Worm (Caenorhabditis elegans) whole organism, mixed stage, embryonic: ENCODE data around the gene tnt-2.
A peak's percentile ranks its signal among the peaks of the same experiment; 100 is the strongest.

ENCODE experiments used
- blmp-1 ChIP-seq: fragments of 150-350 bp; optimal IDR thresholded peaks from 2 replicates; lab custom pipeline; 2014; ENCODE audit warnings: missing biosample characterization, missing genetic modification characterization
- ceh-39 ChIP-seq: fragments of 150-350 bp; optimal IDR thresholded peaks from 2 replicates; lab custom pipeline; 2014; ENCODE audit warnings: missing biosample characterization, missing genetic modification characterization
- ceh-43 ChIP-seq: fragments of 200-800 bp; sonication (Bioruptor generic); optimal IDR thresholded peaks from 2 replicates; lab custom pipeline; 2018; ENCODE audit warnings: mild to moderate bottlenecking, missing genetic modification characterization, moderate library complexity, missing compliant biosample characterization
- ceh-83 ChIP-seq: fragments of 200-800 bp; sonication (Bioruptor generic); optimal IDR thresholded peaks from 2 replicates; lab custom pipeline; 2018; ENCODE audit warnings: mild to moderate bottlenecking, missing genetic modification characterization, missing compliant biosample characterization
- ces-1 ChIP-seq: fragments of 150-350 bp; optimal IDR thresholded peaks from 2 replicates; lab custom pipeline; 2014; ENCODE audit warnings: missing biosample characterization, missing genetic modification reagents, missing genetic modification characterization
- cnd-1 ChIP-seq: fragments of 200-800 bp; sonication (Bioruptor generic); optimal IDR thresholded peaks from 2 replicates; lab custom pipeline; 2018; ENCODE audit warnings: mild to moderate bottlenecking, missing genetic modification characterization, missing compliant biosample characterization
- drap-1 ChIP-seq: fragments of 200-800 bp; sonication (Bioruptor generic); optimal IDR thresholded peaks from 3 replicates; lab custom pipeline; 2018; ENCODE audit warnings: mild to moderate bottlenecking, missing genetic modification characterization, missing compliant biosample characterization
- elt-1 ChIP-seq: sonication (generic microtip); optimal IDR thresholded peaks from 2 replicates; lab custom pipeline; 2017; ENCODE audit warnings: missing genetic modification characterization, mild to moderate bottlenecking, missing compliant biosample characterization, antibody characterized with exemption, moderate library complexity, borderline replicate concordance; ENCODE audit not compliant: insufficient read depth
- elt-3 ChIP-seq: fragments of 150-350 bp; optimal IDR thresholded peaks from 2 replicates; lab custom pipeline; 2014; ENCODE audit warnings: missing biosample characterization, missing genetic modification characterization
- flh-1 ChIP-seq: fragments of 200-800 bp; sonication (Bioruptor generic); optimal IDR thresholded peaks from 2 replicates; lab custom pipeline; 2018; ENCODE audit warnings: mild to moderate bottlenecking, missing genetic modification characterization, moderate library complexity, missing compliant biosample characterization
- ham-2 ChIP-seq: fragments of 200-800 bp; sonication (Bioruptor generic); optimal IDR thresholded peaks from 2 replicates; lab custom pipeline; 2018; ENCODE audit warnings: mild to moderate bottlenecking, missing genetic modification characterization, missing compliant biosample characterization
- hlh-1 ChIP-seq: fragments of 150-350 bp; optimal IDR thresholded peaks from 2 replicates; lab custom pipeline; 2014; ENCODE audit warnings: missing biosample characterization, missing genetic modification reagents, missing genetic modification characterization
- lin-13 ChIP-seq: fragments of 150-350 bp; optimal IDR thresholded peaks from 2 replicates; lab custom pipeline; 2014; ENCODE audit warnings: missing biosample characterization, missing genetic modification characterization
- lin-32 ChIP-seq: fragments of 200-800 bp; sonication (Bioruptor generic); optimal IDR thresholded peaks from 2 replicates; lab custom pipeline; 2018; ENCODE audit warnings: mild to moderate bottlenecking, missing genetic modification characterization, missing compliant biosample characterization
- lsy-2 ChIP-seq: fragments of 150-350 bp; optimal IDR thresholded peaks from 2 replicates; lab custom pipeline; 2014; ENCODE audit warnings: missing biosample characterization, missing genetic modification characterization
- mep-1 ChIP-seq: fragments of 150-350 bp; optimal IDR thresholded peaks from 2 replicates; lab custom pipeline; 2017; ENCODE audit warnings: missing biosample characterization, missing genetic modification reagents, missing genetic modification characterization, inconsistent platforms
- nhr-2 ChIP-seq: fragments of 150-350 bp; optimal IDR thresholded peaks from 2 replicates; lab custom pipeline; 2014; ENCODE audit warnings: missing biosample characterization, missing genetic modification characterization
- nhr-237 ChIP-seq: fragments of 150-350 bp; optimal IDR thresholded peaks from 2 replicates; lab custom pipeline; 2014; ENCODE audit warnings: missing biosample characterization, missing genetic modification characterization
- nhr-28 ChIP-seq: fragments of 150-350 bp; optimal IDR thresholded peaks from 2 replicates; lab custom pipeline; 2014; ENCODE audit warnings: missing biosample characterization, missing genetic modification characterization
- nhr-76 ChIP-seq: sonication (generic microtip); optimal IDR thresholded peaks from 2 replicates; lab custom pipeline; 2017; ENCODE audit warnings: missing biosample characterization, missing genetic modification characterization
- sem-2 ChIP-seq: fragments of 200-800 bp; sonication (Bioruptor generic); optimal IDR thresholded peaks from 2 replicates; lab custom pipeline; 2018; ENCODE audit warnings: mild to moderate bottlenecking, missing genetic modification characterization, missing compliant biosample characterization
- snpc-4 ChIP-seq: fragments of 150-350 bp; optimal IDR thresholded peaks from 2 replicates; lab custom pipeline; 2014; ENCODE audit warnings: missing biosample characterization, missing genetic modification characterization
- sptf-1 ChIP-seq: sonication (generic microtip); optimal IDR thresholded peaks from 2 replicates; lab custom pipeline; 2017; ENCODE audit warnings: mild to moderate bottlenecking, missing genetic modification characterization, moderate library complexity, missing compliant biosample characterization
- tbx-8 ChIP-seq: fragments of 200-800 bp; sonication (Bioruptor generic); optimal IDR thresholded peaks from 2 replicates; lab custom pipeline; 2018; ENCODE audit warnings: mild to moderate bottlenecking, missing genetic modification characterization, moderate library complexity, missing compliant biosample characterization
- unc-120 ChIP-seq: sonication (generic microtip); optimal IDR thresholded peaks from 2 replicates; lab custom pipeline; 2017; ENCODE audit warnings: missing genetic modification characterization, missing compliant biosample characterization; ENCODE audit not compliant: poor library complexity, severe bottlenecking
- unc-39 ChIP-seq: fragments of 150-350 bp; optimal IDR thresholded peaks from 2 replicates; lab custom pipeline; 2014; ENCODE audit warnings: missing biosample characterization, missing genetic modification characterization
- unc-62 ChIP-seq: fragments of 150-350 bp; optimal IDR thresholded peaks from 2 replicates; lab custom pipeline; 2014; ENCODE audit warnings: missing biosample characterization, missing genetic modification reagents, missing genetic modification characterization
- zip-8 ChIP-seq: fragments of 150-350 bp; optimal IDR thresholded peaks from 2 replicates; lab custom pipeline; 2014; ENCODE audit warnings: missing biosample characterization, missing genetic modification characterization
- ztf-11 ChIP-seq: fragments of 150-350 bp; optimal IDR thresholded peaks from 2 replicates; lab custom pipeline; 2014; ENCODE audit warnings: missing biosample characterization, missing genetic modification characterization

Gene tnt-2

ce11 chrX:8761060-8761459, 37.7 kb upstream of the tnt-2 start:
- TF ChIP-seq elt-1 (tag; lab: Kevin White, UChicago) (no peak), unc-62 (GFP tag; lab: Kevin White, UChicago) (peak; percentile 13)
- TF ChIP-seq, all 35 proteins: peak for 1

ce11 chrX:8755987-8756386, 32.6 kb upstream of the tnt-2 start:
- TF ChIP-seq flh-1 (GFP tag; lab: Kevin White, UChicago) (no peak), lin-32 (GFP tag; lab: Kevin White, UChicago) (no peak), lin-13 (tag; lab: Kevin White, UChicago) (no peak), nhr-28 (tag; lab: Kevin White, UChicago) (no peak), tbx-8 (GFP tag; lab: Kevin White, UChicago) (no peak), ces-1 (GFP tag; lab: Kevin White, UChicago) (no peak), blmp-1 (tag; lab: Kevin White, UChicago) (no peak), elt-1 (tag; lab: Kevin White, UChicago) (no peak), nhr-76 (tag; lab: Kevin White, UChicago) (no peak), ceh-39 (tag; lab: Kevin White, UChicago) (no peak), ham-2 (GFP tag; lab: Kevin White, UChicago) (no peak), drap-1 (GFP tag; lab: Kevin White, UChicago) (no peak), elt-3 (tag; lab: Kevin White, UChicago) (no peak)
- TF ChIP-seq, all 35 proteins: peak for 0

ce11 chrX:8754285-8754795, 31.0 kb upstream of the tnt-2 start:
- TF ChIP-seq blmp-1 (tag; lab: Kevin White, UChicago) (no peak), zip-8 (tag; lab: Kevin White, UChicago) (no peak), unc-62 (GFP tag; lab: Kevin White, UChicago) (no peak)

- peak; percentile 78 for TF ChIP-seq elt-1 (tag; lab: Kevin White, UChicago)
- no peak for TF ChIP-seq unc-39
- no peak for TF ChIP-seq nhr-237 (tag; lab: Kevin White, UChicago)
- peak; percentile 47 for TF ChIP-seq unc-62 (GFP tag; lab: Kevin White, UChicago)
- peak; percentile 44 for TF ChIP-seq elt-3 (tag; lab: Kevin White, UChicago)
- no peak for TF ChIP-seq ztf-11 (tag; lab: Kevin White, UChicago)
- TF ChIP-seq sem-2 (GFP tag; lab: Kevin White, UChicago) = no peak
Observed at ce11 chrX:8752546-8752945, 29.2 kb upstream of the tnt-2 start.

- TF ChIP-seq ztf-11 (tag; lab: Kevin White, UChicago) (no peak), blmp-1 (tag; lab: Kevin White, UChicago) (no peak), drap-1 (GFP tag; lab: Kevin White, UChicago) (no peak), sptf-1 (no peak), ceh-83 (GFP tag; lab: Kevin White, UChicago) (no peak)
Observed at ce11 chrX:8750660-8751059, 27.3 kb upstream of the tnt-2 start, which contains the start of gene asns-2. TSS of gene asns-2 (minus strand) at chrX:8750941.

ce11 chrX:8750209-8750608, 26.9 kb upstream of the tnt-2 start:
- TF ChIP-seq mep-1 (tag; lab: Kevin White, UChicago) (no peak), ceh-43 (GFP tag; lab: Kevin White, UChicago) (no peak), cnd-1 (tag; lab: Kevin White, UChicago) (no peak), ceh-39 (tag; lab: Kevin White, UChicago) (no peak), drap-1 (GFP tag; lab: Kevin White, UChicago) (no peak), ces-1 (GFP tag; lab: Kevin White, UChicago) (no peak), snpc-4 (tag; lab: Kevin White, UChicago) (no peak), nhr-2 (tag; lab: Kevin White, UChicago) (no peak), lin-32 (GFP tag; lab: Kevin White, UChicago) (no peak), zip-8 (tag; lab: Kevin White, UChicago) (no peak), hlh-1 (tag; lab: Kevin White, UChicago) (no peak), unc-62 (GFP tag; lab: Kevin White, UChicago) (no peak), unc-120 (tag; lab: Kevin White, UChicago) (no peak), ham-2 (GFP tag; lab: Kevin White, UChicago) (no peak), lsy-2 (tag; lab: Kevin White, UChicago) (no peak), nhr-28 (tag; lab: Kevin White, UChicago) (no peak), nhr-237 (tag; lab: Kevin White, UChicago) (no peak), sem-2 (GFP tag; lab: Kevin White, UChicago) (no peak)
